Worm (Caenorhabditis elegans): ENCODE measurements around the gene F13D12.3.
"Not testable (repeated sequence)": the region's sequence is repeated elsewhere in the genome, so short reads cannot be mapped to it uniquely, and the experiment has no call there.

F13D12.3 gene

DNA sequence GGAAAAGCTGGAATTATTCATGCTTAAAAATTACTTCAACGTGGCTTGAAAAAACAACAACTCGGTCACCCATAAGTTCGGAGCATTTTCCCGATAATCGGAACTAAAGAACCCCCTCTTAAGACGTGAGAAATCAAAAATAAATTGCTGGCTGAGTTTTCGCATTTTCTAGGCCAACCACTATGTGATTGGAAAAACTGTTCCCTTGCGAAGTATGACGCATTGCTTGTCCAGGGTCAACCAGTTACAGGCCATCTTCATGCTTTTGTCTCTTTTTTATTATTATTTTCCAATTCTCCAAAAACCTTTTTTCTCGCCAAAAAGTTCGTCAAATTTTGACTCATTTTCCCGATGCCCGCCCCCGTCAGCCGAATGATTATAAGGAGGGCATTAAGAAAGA is at the start of gene F13D12.3:
TSS of gene F13D12.3 (plus strand) at position 301 of the 400 bp plus-strand sequence.
- no peak for TF ChIP-seq unc-62 (GFP tag; optimal IDR thresholded peaks at IDR 0.05)

- TF ChIP-seq unc-62 (GFP tag; optimal IDR thresholded peaks at IDR 0.05): no peak
These were observed 44.2 kb upstream of the F13D12.3 start, which contains the start of the genes trr-1 and C47D12.2 for ce11 chrII:11675877-11676473. trr-1 (minus strand) TSS chrII:11675927. C47D12.2 (plus strand) TSS chrII:11676306.

ce11 chrII:11680220-11680619 is 40.0 kb upstream of the F13D12.3 start:
- no peak for TF ChIP-seq unc-62 (GFP tag; optimal IDR thresholded peaks at IDR 0.05)

DNA sequence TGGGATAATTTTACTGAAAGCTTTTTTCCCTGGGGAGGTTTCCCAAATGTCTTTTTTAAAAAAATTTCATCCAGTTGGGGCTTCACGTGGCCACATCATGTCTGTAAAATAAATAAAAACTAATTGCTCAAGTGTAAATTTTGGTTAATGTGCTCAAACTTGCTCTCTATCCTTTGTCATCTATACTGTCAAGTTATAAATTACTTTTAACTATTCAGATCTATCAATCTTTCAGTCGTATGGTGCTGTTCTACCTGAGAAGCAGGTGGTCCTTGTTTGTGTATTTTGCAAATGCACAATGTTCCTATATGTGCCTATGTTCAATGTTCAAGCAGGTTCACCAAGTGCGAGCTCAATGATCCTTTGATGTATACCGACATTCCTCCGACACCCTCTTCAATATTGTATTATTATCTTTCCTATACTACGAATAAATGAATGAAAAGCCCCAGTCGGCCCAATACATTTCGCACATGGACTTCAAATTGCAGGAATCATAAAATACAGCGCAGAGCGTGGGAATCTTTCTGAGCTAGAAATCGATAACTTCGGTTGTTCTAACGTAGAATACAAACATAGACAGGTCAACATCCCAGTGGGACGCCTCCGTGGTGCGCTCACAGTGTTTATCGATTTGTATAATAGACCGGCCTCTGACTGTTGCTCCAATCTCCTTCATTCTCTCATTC is 38.9 kb upstream of the F13D12.3 start, which contains the start of the genes sfxn-1.4 and C47D12.4:
TSS of gene sfxn-1.4 (minus strand) at position 101 of the 689 bp plus-strand sequence.
TSS of gene C47D12.4 (plus strand) at position 639 of the 689 bp plus-strand sequence.
- no peak for TF ChIP-seq unc-62 (GFP tag; optimal IDR thresholded peaks at IDR 0.05)

DNA sequence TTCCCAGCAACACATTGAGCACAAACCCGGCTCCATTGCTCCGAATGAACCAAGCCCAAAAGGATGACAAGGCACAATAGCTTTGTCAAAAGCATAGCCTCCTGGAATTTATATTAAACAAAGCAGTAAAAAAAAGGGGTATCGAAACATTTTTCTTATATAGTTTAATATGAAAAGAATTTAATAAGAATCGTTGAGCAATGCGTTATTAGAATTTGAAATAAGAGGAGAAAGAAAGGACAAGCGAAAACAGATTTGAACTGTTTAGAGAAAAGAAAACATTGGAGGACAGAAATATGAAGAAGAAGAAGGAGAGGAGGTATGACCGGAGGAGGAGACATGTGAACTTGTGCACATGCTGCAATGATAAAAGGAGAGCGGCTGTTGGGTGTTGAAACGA is 35.0 kb upstream of the F13D12.3 start, which contains the start of gene C47D12.5:
TSS of gene C47D12.5 (minus strand) at position 101 of the 400 bp plus-strand sequence.
- TF ChIP-seq unc-62 (GFP tag; optimal IDR thresholded peaks at IDR 0.05): no peak

ce11 chrII:11688011-11688410 is 32.2 kb upstream of the F13D12.3 start:
- TF ChIP-seq unc-62 (GFP tag; optimal IDR thresholded peaks at IDR 0.05): no peak

- no peak for TF ChIP-seq unc-62 (GFP tag; optimal IDR thresholded peaks at IDR 0.05)
These were observed 31.6 kb upstream of the F13D12.3 start, which contains the start of gene kel-1 for ce11 chrII:11688643-11689042. kel-1 (plus strand) TSS chrII:11688943.

DNA sequence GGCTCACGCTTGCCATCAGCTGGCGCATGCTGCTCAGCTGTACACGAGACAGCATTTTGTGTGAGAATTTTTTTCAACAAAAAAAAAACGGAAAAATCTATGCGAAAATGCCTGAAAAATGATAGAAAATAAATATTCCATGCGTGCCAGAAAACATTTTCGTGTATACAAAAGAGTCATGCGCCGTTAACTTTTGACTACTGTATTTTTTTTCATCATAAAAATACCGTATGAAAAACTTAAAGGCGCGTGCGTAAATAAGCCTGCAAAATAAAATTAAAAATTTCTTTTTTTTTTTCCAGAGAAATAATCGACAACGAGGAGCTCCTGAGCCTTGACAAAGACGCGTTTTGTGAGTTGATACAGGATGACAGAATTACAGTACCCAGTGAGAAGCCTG is 30.3 kb upstream of the F13D12.3 start:
- TF ChIP-seq unc-62 (GFP tag; optimal IDR thresholded peaks at IDR 0.05): no peak

DNA sequence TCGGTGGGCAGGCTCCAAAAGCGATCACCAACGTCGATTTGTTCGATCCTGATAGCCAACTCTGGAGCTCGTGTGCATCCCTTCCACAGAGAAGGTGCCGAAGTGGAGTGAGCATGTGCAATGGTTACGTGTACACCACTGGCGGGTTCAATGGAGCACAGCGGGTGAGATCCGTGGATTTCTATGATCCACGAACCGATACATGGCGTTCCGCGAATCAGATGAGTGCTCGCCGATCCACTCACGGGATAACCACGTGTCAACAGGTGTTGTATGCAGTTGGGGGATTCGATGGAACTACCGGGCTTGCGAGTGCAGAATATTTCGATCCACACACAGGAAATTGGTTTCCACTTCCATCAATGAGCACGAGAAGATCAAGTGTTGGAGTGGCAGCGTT is 29.3 kb upstream of the F13D12.3 start:
- no peak for TF ChIP-seq unc-62 (GFP tag; optimal IDR thresholded peaks at IDR 0.05)

- no peak for TF ChIP-seq unc-62 (GFP tag; optimal IDR thresholded peaks at IDR 0.05)
These were observed 25.8 kb upstream of the F13D12.3 start for ce11 chrII:11694432-11694831.

DNA sequence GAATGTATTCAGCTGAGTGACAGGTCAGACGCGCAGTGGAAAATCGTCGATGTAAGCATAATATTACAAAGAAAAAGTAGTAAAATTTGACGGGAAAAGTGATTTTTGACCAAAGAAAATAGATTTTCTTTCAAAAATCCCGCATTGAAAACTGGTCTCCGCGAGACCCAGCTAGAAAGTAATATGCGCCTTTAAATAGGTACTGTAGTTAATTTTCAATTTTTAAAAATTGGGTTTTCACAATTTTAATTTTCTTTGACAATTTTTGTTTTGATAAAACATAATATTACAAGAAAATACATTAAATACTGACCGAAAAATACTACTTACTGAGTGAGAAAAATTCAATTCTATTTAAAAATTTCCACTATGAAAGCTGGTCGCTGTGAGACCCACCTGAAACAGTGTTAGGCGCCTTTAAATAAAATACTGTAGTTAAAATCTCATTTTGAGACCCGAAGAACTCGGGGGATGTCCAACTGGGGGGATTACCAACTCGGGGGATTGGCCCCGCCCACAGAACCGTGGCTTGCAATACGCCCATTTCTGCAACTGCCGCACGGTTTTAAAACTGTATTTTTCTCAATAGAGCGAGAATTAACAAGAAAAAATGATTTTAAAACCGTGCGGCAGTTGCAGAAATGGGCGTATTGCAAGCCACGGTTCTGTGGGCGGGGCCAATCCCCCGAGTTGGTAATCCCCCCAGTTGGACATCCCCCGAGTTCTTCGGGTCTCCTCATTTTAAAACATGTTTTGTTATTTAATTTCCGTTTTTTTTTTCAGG is 24.8 kb upstream of the F13D12.3 start, which contains the start of gene tars-1:
TSS of gene tars-1 (minus strand) at position 497 of the 784 bp plus-strand sequence.
- TF ChIP-seq unc-62 (GFP tag; optimal IDR thresholded peaks at IDR 0.05): not testable (repeated sequence)

DNA sequence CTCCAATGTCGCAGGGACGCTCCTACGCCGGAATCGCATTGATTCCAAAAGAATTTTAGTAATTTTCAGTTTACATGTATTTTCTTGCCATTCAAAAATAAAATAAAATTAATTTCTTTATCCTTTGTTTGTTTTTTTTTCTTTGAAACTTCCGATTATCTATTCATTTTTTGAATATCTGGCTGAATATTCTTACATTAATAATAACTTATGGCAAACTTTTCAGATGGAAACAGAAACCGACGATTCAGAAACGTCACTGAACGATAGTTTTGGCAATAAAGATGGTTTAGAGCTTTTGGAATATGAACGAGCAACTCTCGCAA is 24.3 kb upstream of the F13D12.3 start, which contains the start of gene xpf-1:
TSS of gene xpf-1 (plus strand) at position 227 of the 326 bp plus-strand sequence.
- no peak for TF ChIP-seq unc-62 (GFP tag; optimal IDR thresholded peaks at IDR 0.05)

- no peak for TF ChIP-seq unc-62 (GFP tag; optimal IDR thresholded peaks at IDR 0.05)
These were observed 20.0 kb upstream of the F13D12.3 start, which contains the start of gene inos-1 for ce11 chrII:11700200-11700599. inos-1 (minus strand) TSS chrII:11700300.

- no peak for TF ChIP-seq unc-62 (GFP tag; optimal IDR thresholded peaks at IDR 0.05)
These were observed 19.6 kb upstream of the F13D12.3 start for ce11 chrII:11700635-11701034.

ce11 chrII:11705787-11706186 is 14.4 kb upstream of the F13D12.3 start, which contains the start of gene VF13D12L.3:
VF13D12L.3 (plus strand) TSS chrII:11706009.
- TF ChIP-seq unc-62 (GFP tag; optimal IDR thresholded peaks at IDR 0.05): no peak

- no peak for TF ChIP-seq unc-62 (GFP tag; optimal IDR thresholded peaks at IDR 0.05)
These were observed 10.7 kb upstream of the F13D12.3 start, which contains the start of gene fcmt-1 for ce11 chrII:11709464-11709863. fcmt-1 (minus strand) TSS chrII:11709564.
